Worm (Caenorhabditis elegans) whole organism, L1 larva: ENCODE measurements around the gene B0228.6.

Source experiments
- C04F5.9 ChIP-seq: sonication (generic microtip); optimal IDR thresholded peaks from 2 replicates; lab custom pipeline; 2016; ENCODE audit warnings: missing genetic modification characterization, missing compliant biosample characterization
- F16B12.6 ChIP-seq: fragments of 150-350 bp; optimal IDR thresholded peaks from 2 replicates; lab custom pipeline; 2014; ENCODE audit warnings: missing biosample characterization, missing genetic modification characterization
- aha-1 ChIP-seq: fragments of 150-350 bp; optimal IDR thresholded peaks from 2 replicates; lab custom pipeline; 2014; ENCODE audit warnings: missing biosample characterization, missing genetic modification characterization
- ama-1 ChIP-seq: fragments of 150-350 bp; optimal IDR thresholded peaks from 2 replicates; lab custom pipeline; 2014
- blmp-1 ChIP-seq: fragments of 150-350 bp; optimal IDR thresholded peaks from 2 replicates; lab custom pipeline; 2014; ENCODE audit warnings: missing biosample characterization, missing genetic modification characterization
- ceh-63 ChIP-seq: fragments of 200-800 bp; sonication (Bioruptor generic); optimal IDR thresholded peaks from 2 replicates; lab custom pipeline; 2018; ENCODE audit warnings: mild to moderate bottlenecking, missing genetic modification characterization, missing compliant biosample characterization
- ceh-88 ChIP-seq: fragments of 200-800 bp; sonication (Bioruptor generic); IDR thresholded peaks from 2 replicates; pipeline ENCODE4 v1.3.6; 2022; ENCODE audit warnings: missing genetic modification characterization, missing compliant biosample characterization
- dpl-1 ChIP-seq, 3 experiments: fragments of 150-350 bp in 2 of 3; sonication (generic microtip) in 1 of 3; optimal IDR thresholded peaks; 2 replicates each; lab custom pipeline; 2014 to 2017; ENCODE audit warnings: missing biosample characterization in 3 of 3, missing genetic modification characterization in 3 of 3, missing genetic modification reagents in 3 of 3
- efl-1 ChIP-seq, 4 experiments: fragments of 150-350 bp; optimal IDR thresholded peaks in 3 of 4; peaks in 1 of 4; 1 replicate in 1 of 4; 2 replicates in 3 of 4; lab custom pipeline; 2014; ENCODE audit warnings: missing biosample characterization in 2 of 4, missing genetic modification characterization in 2 of 4, missing genetic modification reagents in 2 of 4
- egl-13 ChIP-seq: sonication (generic microtip); optimal IDR thresholded peaks from 2 replicates; lab custom pipeline; 2016; ENCODE audit warnings: missing genotype, missing genetic modification reagents, missing genetic modification characterization, missing compliant biosample characterization
- ets-5 ChIP-seq: fragments of 200-800 bp; sonication (Bioruptor generic); IDR thresholded peaks from 2 replicates; pipeline ENCODE4 v1.3.6; 2022; ENCODE audit warnings: missing genetic modification characterization, missing compliant biosample characterization
- fkh-10 ChIP-seq: sonication (generic microtip); optimal IDR thresholded peaks from 2 replicates; lab custom pipeline; 2017; ENCODE audit warnings: missing biosample characterization, missing genetic modification reagents, missing genetic modification characterization
- fkh-8 ChIP-seq: sonication (generic microtip); optimal IDR thresholded peaks from 2 replicates; lab custom pipeline; 2016; ENCODE audit warnings: mild to moderate bottlenecking, missing genetic modification characterization, missing compliant biosample characterization
- fos-1 ChIP-seq: fragments of 150-350 bp; optimal IDR thresholded peaks from 2 replicates; lab custom pipeline; 2014; ENCODE audit warnings: missing biosample characterization, missing genetic modification characterization
- hlh-17 ChIP-seq: fragments of 200-800 bp; sonication (Bioruptor generic); optimal IDR thresholded peaks from 2 replicates; lab custom pipeline; 2018; ENCODE audit warnings: missing genetic modification characterization, mild to moderate bottlenecking, missing compliant biosample characterization, moderate library complexity, borderline replicate concordance
- irx-1 ChIP-seq: sonication (generic microtip); optimal IDR thresholded peaks from 2 replicates; lab custom pipeline; 2016; ENCODE audit warnings: missing genetic modification characterization, missing compliant biosample characterization
- isw-1 ChIP-seq: fragments of 200-800 bp; sonication (Bioruptor generic); IDR thresholded peaks from 2 replicates; pipeline ENCODE4 v1.3.6; 2022; ENCODE audit warnings: missing genetic modification characterization, missing compliant biosample characterization
- jun-1 ChIP-seq: fragments of 150-350 bp; optimal IDR thresholded peaks from 2 replicates; lab custom pipeline; 2014; ENCODE audit warnings: missing biosample characterization, missing genetic modification reagents, missing genetic modification characterization
- lin-13 ChIP-seq: fragments of 150-350 bp; optimal IDR thresholded peaks from 2 replicates; lab custom pipeline; 2014; ENCODE audit warnings: missing biosample characterization, missing genetic modification reagents, missing genetic modification characterization
- lin-14 ChIP-seq: fragments of 200-800 bp; sonication (Bioruptor generic); optimal IDR thresholded peaks from 2 replicates; lab custom pipeline; 2018; ENCODE audit warnings: mild to moderate bottlenecking, missing genetic modification characterization, moderate library complexity, missing compliant biosample characterization
- lin-15B ChIP-seq: fragments of 150-350 bp; sonication (generic microtip); optimal IDR thresholded peaks from 3 replicates; lab custom pipeline; 2014; ENCODE audit warnings: missing biosample characterization, missing genetic modification characterization
- lir-3 ChIP-seq: sonication (generic microtip); optimal IDR thresholded peaks from 2 replicates; lab custom pipeline; 2016; ENCODE audit warnings: mild to moderate bottlenecking, missing genetic modification characterization, moderate library complexity, missing compliant biosample characterization; ENCODE audit not compliant: poor library complexity
- mdl-1 ChIP-seq, 2 experiments: fragments of 150-350 bp; optimal IDR thresholded peaks; 2 replicates each; lab custom pipeline; 2014 to 2017; ENCODE audit warnings: missing biosample characterization in 2 of 2, missing genetic modification characterization in 2 of 2, inconsistent platforms in 1 of 2
- mef-2 ChIP-seq: fragments of 150-350 bp; optimal IDR thresholded peaks from 2 replicates; lab custom pipeline; 2014; ENCODE audit warnings: missing biosample characterization, missing genetic modification characterization
- nhr-237 ChIP-seq: fragments of 150-350 bp; optimal IDR thresholded peaks from 2 replicates; lab custom pipeline; 2014; ENCODE audit warnings: missing biosample characterization, missing genetic modification characterization
- nhr-71 ChIP-seq: sonication (generic microtip); optimal IDR thresholded peaks from 2 replicates; lab custom pipeline; 2016; ENCODE audit warnings: mild to moderate bottlenecking, missing genetic modification characterization, moderate library complexity, missing compliant biosample characterization
- nhr-77 ChIP-seq: fragments of 150-350 bp; optimal IDR thresholded peaks from 2 replicates; lab custom pipeline; 2014; ENCODE audit warnings: missing biosample characterization, missing genetic modification characterization
- nhr-84 ChIP-seq: sonication (generic microtip); optimal IDR thresholded peaks from 2 replicates; lab custom pipeline; 2017; ENCODE audit warnings: missing biosample characterization, missing genetic modification characterization
- nhr-85 ChIP-seq: sonication (generic microtip); peaks from one replicate; lab custom pipeline; 2016; ENCODE audit warnings: missing genetic modification characterization, inconsistent platforms, missing compliant biosample characterization
- nhr-90 ChIP-seq: sonication (generic microtip); optimal IDR thresholded peaks from 2 replicates; lab custom pipeline; 2016; ENCODE audit warnings: mild to moderate bottlenecking, missing genetic modification characterization, missing compliant biosample characterization; ENCODE audit not compliant: poor library complexity
- pag-3 ChIP-seq: sonication (generic microtip); optimal IDR thresholded peaks from 2 replicates; lab custom pipeline; 2017; ENCODE audit warnings: missing genetic modification characterization, mild to moderate bottlenecking, missing compliant biosample characterization, antibody characterized with exemption, borderline replicate concordance; ENCODE audit not compliant: insufficient read depth
- pax-3 ChIP-seq: fragments of 200-800 bp; sonication (Bioruptor generic); optimal IDR thresholded peaks from 2 replicates; lab custom pipeline; 2018; ENCODE audit warnings: mild to moderate bottlenecking, missing genetic modification characterization, moderate library complexity, missing compliant biosample characterization
- skn-1 ChIP-seq: fragments of 150-350 bp; optimal IDR thresholded peaks from 2 replicates; lab custom pipeline; 2014; ENCODE audit warnings: missing biosample characterization, missing genetic modification characterization
- snpc-4 ChIP-seq: fragments of 150-350 bp; optimal IDR thresholded peaks from 2 replicates; lab custom pipeline; 2014; ENCODE audit warnings: missing biosample characterization, missing genetic modification characterization
- sptf-1 ChIP-seq: fragments of 150-350 bp; optimal IDR thresholded peaks from 2 replicates; lab custom pipeline; 2014; ENCODE audit warnings: missing biosample characterization, missing genetic modification characterization
- tbx-2 ChIP-seq: sonication (generic microtip); optimal IDR thresholded peaks from 2 replicates; lab custom pipeline; 2016; ENCODE audit warnings: missing genetic modification characterization, missing compliant biosample characterization
- unc-30 ChIP-seq: sonication (generic microtip); optimal IDR thresholded peaks from 2 replicates; lab custom pipeline; 2017; ENCODE audit warnings: missing biosample characterization, missing genetic modification characterization
- unc-98 ChIP-seq: fragments of 200-800 bp; sonication (Bioruptor generic); IDR thresholded peaks from 2 replicates; pipeline ENCODE4 v1.3.6; 2022; ENCODE audit warnings: missing genetic modification characterization, missing compliant biosample characterization
- vab-15 ChIP-seq: sonication (generic microtip); optimal IDR thresholded peaks from 2 replicates; lab custom pipeline; 2017; ENCODE audit warnings: missing genotype, mild to moderate bottlenecking, missing genetic modification characterization, missing compliant biosample characterization
- ztf-4 ChIP-seq: fragments of 150-350 bp; optimal IDR thresholded peaks from 2 replicates; lab custom pipeline; 2014; ENCODE audit warnings: missing biosample characterization, missing genetic modification characterization

Gene B0228.6

DNA sequence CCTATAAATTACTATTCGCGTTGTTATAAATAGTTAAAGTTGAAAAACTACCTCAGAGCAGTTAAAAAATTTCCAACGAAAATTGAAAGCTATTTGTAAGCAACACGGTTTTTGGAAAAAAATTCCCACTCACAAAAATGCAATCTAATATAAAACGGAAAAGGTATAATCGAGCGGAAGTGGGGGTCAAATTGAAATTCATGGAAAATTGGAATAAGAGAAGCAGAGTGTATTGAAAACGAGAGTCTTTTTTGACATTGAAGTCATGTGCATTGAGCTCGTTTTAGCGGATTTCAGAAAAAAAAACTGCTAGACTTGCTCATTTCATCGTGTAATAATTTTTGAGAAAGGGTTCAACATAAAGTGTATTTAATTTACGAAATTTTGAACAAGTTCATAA lies 15.3 kb upstream of the B0228.6 start:
- peak; percentile 65 for TF ChIP-seq fkh-8 (tag; lab: Kevin White, UChicago)
- no peak for TF ChIP-seq efl-1 (optimal IDR thresholded peaks at IDR 0.05; lab: Kevin White, UChicago)
- peak in 1 of 2 experiments; percentile 49 for TF ChIP-seq efl-1 (GFP tag; optimal IDR thresholded peaks at IDR 0.05 in 1 of 2; lab: Kevin White, UChicago)
- peak; percentile 31 for TF ChIP-seq lin-14
- no peak for TF ChIP-seq nhr-90
- TF ChIP-seq lin-13 (GFP tag; lab: Kevin White, UChicago) = no peak
- TF ChIP-seq, all 84 proteins: peak for 3

- TF ChIP-seq lir-3 (tag; lab: Kevin White, UChicago) = no peak
- TF ChIP-seq jun-1 = no peak
- peak; percentile 59 for TF ChIP-seq nhr-85
- TF ChIP-seq blmp-1 (tag; lab: Kevin White, UChicago) = peak; percentile 56
- TF ChIP-seq ama-1 (lab: Kevin White, UChicago) = no peak
- TF ChIP-seq isw-1 = no peak
- TF ChIP-seq ets-5 (GFP tag; lab: Robert Waterston, UW) = no peak
Observed at ce11 chrII:7769254-7769653, 14.3 kb upstream of the B0228.6 start.

DNA sequence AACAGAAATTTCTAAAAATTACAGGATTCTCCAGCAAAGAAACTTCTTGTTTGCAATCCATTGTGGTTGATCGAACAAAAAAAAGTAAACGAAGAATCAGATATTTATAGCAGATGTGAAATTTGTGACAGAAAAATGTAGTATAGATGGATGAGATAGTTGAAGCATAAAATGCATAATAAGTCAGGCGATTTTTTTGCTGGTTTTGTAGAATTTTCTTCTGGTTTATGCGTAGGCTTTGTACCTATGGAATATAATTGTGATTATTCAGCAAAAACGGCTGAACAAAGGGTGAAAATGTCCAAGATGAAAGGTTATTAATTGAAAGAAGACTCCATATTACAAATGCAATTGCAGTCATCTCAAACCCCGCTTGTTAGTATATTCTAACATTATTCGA lies 10.5 kb upstream of the B0228.6 start, which contains the start of gene srh-39:
Gene srh-39, minus strand, starts transcription at position 101 of the 400 bp plus-strand sequence.
- TF ChIP-seq skn-1 (tag; lab: Kevin White, UChicago) (no peak), hlh-17 (GFP tag; lab: Kevin White, UChicago) (no peak), pax-3 (tag; lab: Kevin White, UChicago) (no peak), lin-13 (GFP tag; lab: Kevin White, UChicago) (no peak), nhr-77 (tag; lab: Kevin White, UChicago) (no peak), lir-3 (tag; lab: Kevin White, UChicago) (no peak), lin-14 (no peak), fkh-8 (tag; lab: Kevin White, UChicago) (no peak), mdl-1 (tag; optimal IDR thresholded peaks at IDR 0.05; lab: Kevin White, UChicago) (no peak), egl-13 (tag; lab: Kevin White, UChicago) (no peak), ztf-4 (tag; lab: Kevin White, UChicago) (no peak), sptf-1 (tag; lab: Kevin White, UChicago) (no peak)
- TF ChIP-seq, all 84 proteins: peak for 0

ce11 chrII:7763569-7763968 lies 8.6 kb upstream of the B0228.6 start, which contains the start of gene B0228.9:
Gene B0228.9, minus strand, starts transcription at chrII:7763669.
- TF ChIP-seq lin-15B (tag; lab: Kevin White, UChicago) = no peak

DNA sequence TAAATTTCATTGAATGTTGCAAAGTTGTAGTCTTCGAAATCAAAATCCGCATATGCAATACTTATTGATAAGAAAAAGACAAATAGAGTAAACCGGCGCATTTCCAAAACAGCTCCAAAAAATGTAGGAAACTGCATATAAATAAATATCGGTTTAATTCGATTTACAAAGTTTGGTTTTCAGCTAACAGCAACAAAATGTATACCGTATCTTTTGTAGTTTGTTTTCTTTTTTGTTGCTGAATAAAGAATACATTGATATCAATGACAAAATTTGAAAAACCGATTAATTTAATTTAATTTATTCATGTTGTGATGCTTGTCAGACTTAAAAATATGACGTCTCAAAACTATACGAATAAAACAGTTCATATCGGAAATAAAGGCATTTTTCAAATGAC lies 6.5 kb upstream of the B0228.6 start, which contains the start of gene B0228.8:
Gene B0228.8, minus strand, starts transcription at position 101 of the 400 bp plus-strand sequence.
- TF ChIP-seq nhr-71 (tag; lab: Kevin White, UChicago) = no peak
- no peak for TF ChIP-seq efl-1 (optimal IDR thresholded peaks at IDR 0.05; lab: Kevin White, UChicago)
- no peak for TF ChIP-seq efl-1 (GFP tag; optimal IDR thresholded peaks at IDR 0.05 in 1 of 2; lab: Kevin White, UChicago)
- TF ChIP-seq tbx-2 (tag; lab: Kevin White, UChicago) = no peak

DNA sequence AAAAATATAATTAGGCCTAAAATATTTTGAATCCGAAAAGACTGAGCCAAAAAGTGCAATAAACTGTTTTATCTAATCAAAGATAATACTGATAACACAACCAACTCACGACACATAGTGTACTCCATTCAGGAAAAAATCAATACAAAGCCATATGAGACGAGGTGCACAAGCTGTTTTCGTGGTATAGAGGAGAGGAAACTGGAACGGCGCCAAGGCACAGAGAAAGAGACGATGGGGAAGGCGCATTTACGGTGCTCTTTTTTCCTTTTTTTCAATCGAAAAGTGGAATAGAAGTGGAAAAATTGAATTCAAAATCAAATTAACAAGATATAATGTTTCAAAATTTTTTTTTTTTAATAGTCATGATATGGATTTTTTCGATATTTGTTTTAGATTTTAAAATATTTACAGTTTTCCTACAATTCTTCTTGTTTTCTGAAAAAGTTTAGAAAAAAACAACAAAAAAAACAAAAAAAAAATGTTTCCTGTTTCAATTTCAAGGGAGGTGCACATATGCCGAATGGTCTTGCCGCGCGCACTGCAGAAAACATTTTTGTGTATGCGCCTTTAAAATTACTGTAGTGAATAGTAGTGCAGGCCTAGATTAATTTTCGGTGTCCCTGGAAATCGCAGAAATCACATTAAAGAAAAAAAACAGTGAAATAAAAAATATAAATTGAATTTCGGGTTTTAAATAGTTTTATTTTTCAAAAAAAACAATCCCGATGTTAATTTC lies 3.6 kb upstream of the B0228.6 start, which contains the start of gene B0228.7:
Gene B0228.7, minus strand, starts transcription at position 627 of the 739 bp plus-strand sequence.
- TF ChIP-seq vab-15 (tag; lab: Kevin White, UChicago) (no peak), lin-15B (tag; lab: Kevin White, UChicago) (no peak), ets-5 (GFP tag; lab: Robert Waterston, UW) (no peak), dpl-1 (GFP tag; optimal IDR thresholded peaks at IDR 0.05; lab: Kevin White, UChicago) (peak in 1 of 3 experiments; percentile 18), pag-3 (tag; lab: Kevin White, UChicago) (no peak), unc-30 (no peak), fos-1 (no peak), mef-2 (tag; lab: Kevin White, UChicago) (no peak), aha-1 (tag; lab: Kevin White, UChicago) (no peak), fkh-10 (no peak), irx-1 (tag; lab: Kevin White, UChicago) (no peak), ceh-63 (GFP tag; lab: Kevin White, UChicago) (no peak), unc-98 (GFP tag; lab: Robert Waterston, UW) (no peak), ceh-88 (GFP tag; lab: Robert Waterston, UW) (no peak), F16B12.6 (tag; lab: Kevin White, UChicago) (no peak), egl-13 (tag; lab: Kevin White, UChicago) (no peak), ama-1 (lab: Kevin White, UChicago) (no peak), C04F5.9 (tag; lab: Kevin White, UChicago) (no peak), lin-13 (GFP tag; lab: Kevin White, UChicago) (no peak), ztf-4 (tag; lab: Kevin White, UChicago) (no peak), snpc-4 (tag; lab: Kevin White, UChicago) (no peak), nhr-84 (tag; lab: Kevin White, UChicago) (no peak), nhr-237 (tag; lab: Kevin White, UChicago) (no peak)
